Fruit fly (Drosophila melanogaster): ENCODE results near the gene Prosbeta4.
A peak's percentile ranks its signal among the peaks of the same experiment; 100 is the strongest.

The Prosbeta4 gene

dm6 chr2L:16689800-16690618 lies 41.9 kb downstream of the Prosbeta4 start (continued):
- peak; percentile 57 for TF ChIP-seq CG11504 (tag; optimal IDR thresholded peaks at IDR 0.05)
- peak; percentile 39 for TF ChIP-seq CHES-1-like (GFP tag; optimal IDR thresholded peaks at IDR 0.05)
- peak in 1 of 2 experiments; percentile 27 for TF ChIP-seq dpn (GFP tag; optimal IDR thresholded peaks at IDR 0.05)
- TF ChIP-seq CG17186 (GFP tag; optimal IDR thresholded peaks at IDR 0.05), result no peak
- peak; percentile 70 for TF ChIP-seq Med (GFP tag)
- peak; percentile 13 for TF ChIP-seq CG8924 (tag; optimal IDR thresholded peaks at IDR 0.05)
- peak; percentile 20 for TF ChIP-seq CG15269 (tag; optimal IDR thresholded peaks at IDR 0.05)
- TF ChIP-seq Sox102F (GFP tag; optimal IDR thresholded peaks at IDR 0.05), result peak; percentile 30
- no peak for TF ChIP-seq CG6272 (GFP tag; IDR thresholded peaks at IDR 0.05)
- peak; percentile 37 for TF ChIP-seq cg (GFP tag; optimal IDR thresholded peaks at IDR 0.05)
- peak in 1 of 2 experiments; percentile 62 for TF ChIP-seq eve (GFP tag; optimal IDR thresholded peaks at IDR 0.05)
- 0 out of 2 replicates have a peak, but pooled peaks have one; percentile 11 for TF ChIP-seq CG13287 (GFP tag; IDR thresholded peaks at IDR 0.05; ENCODE audit: partially characterized antibody)
- 0 out of 3 replicates have a peak, but pooled peaks have one; percentile 15 for TF ChIP-seq Dbx (GFP tag; IDR thresholded peaks at IDR 0.05)
- peak; percentile 25 for TF ChIP-seq tx (GFP tag; optimal IDR thresholded peaks at IDR 0.05)
- TF ChIP-seq CG11696 (GFP tag; IDR thresholded peaks at IDR 0.05), result peak; percentile 89
- peak; percentile 68 for TF ChIP-seq CG2120 (GFP tag; optimal IDR thresholded peaks at IDR 0.05)
- TF ChIP-seq disco-r (GFP tag; optimal IDR thresholded peaks at IDR 0.05), result peak; percentile 5
- no peak for TF ChIP-seq CG12769 (tag; optimal IDR thresholded peaks at IDR 0.05)
- TF ChIP-seq ken (GFP tag; IDR thresholded peaks at IDR 0.05), result 0 out of 3 replicates have a peak, but pooled peaks have one; percentile 25
- TF ChIP-seq maf-S (GFP tag; optimal IDR thresholded peaks at IDR 0.05), result peak; percentile 9
- TF ChIP-seq HmgD (GFP tag; optimal IDR thresholded peaks at IDR 0.05), result no peak
- TF ChIP-seq Xrp1 (GFP tag; IDR thresholded peaks at IDR 0.05), result no peak
- TF ChIP-seq Hmr (GFP tag; optimal IDR thresholded peaks at IDR 0.05), result peak; percentile 64
- peak; percentile 90 for TF ChIP-seq sens (GFP tag)
- TF ChIP-seq Deaf1 (tag; optimal IDR thresholded peaks at IDR 0.05), result peak; percentile 93
- no peak for TF ChIP-seq CG15601 (tag; optimal IDR thresholded peaks at IDR 0.05)
- TF ChIP-seq CG17385 (GFP tag; optimal IDR thresholded peaks at IDR 0.05), result peak; percentile 34
- peak; percentile 19 for TF ChIP-seq CG1832 (GFP tag; optimal IDR thresholded peaks at IDR 0.05)
- 0 out of 3 replicates have a peak, but pooled peaks have one; percentile 12 for TF ChIP-seq CG11695 (GFP tag; IDR thresholded peaks at IDR 0.05)
- peak; percentile 13 for TF ChIP-seq CG17568 (GFP tag; optimal IDR thresholded peaks at IDR 0.05)
- TF ChIP-seq unpg (GFP tag; optimal IDR thresholded peaks at IDR 0.05), result peak; percentile 8
- TF ChIP-seq nom (GFP tag; optimal IDR thresholded peaks at IDR 0.05), result peak; percentile 30
- peak; percentile 41 for TF ChIP-seq grau (tag; optimal IDR thresholded peaks at IDR 0.05)
- TF ChIP-seq pho (GFP tag; optimal IDR thresholded peaks at IDR 0.05), result peak; percentile 46
- TF ChIP-seq CG7786 (GFP tag; optimal IDR thresholded peaks at IDR 0.05), result peak; percentile 19
- peak; percentile 99 for TF ChIP-seq scrt (GFP tag; optimal IDR thresholded peaks at IDR 0.05)
- TF ChIP-seq psq (GFP tag; optimal IDR thresholded peaks at IDR 0.05), result peak; percentile 86
- peak; percentile 35 for TF ChIP-seq CG10147 (GFP tag; optimal IDR thresholded peaks at IDR 0.05)
- peak; percentile 84 for TF ChIP-seq ewg (GFP tag; optimal IDR thresholded peaks at IDR 0.05)
- TF ChIP-seq jigr1 (GFP tag; IDR thresholded peaks at IDR 0.05), result no peak
- TF ChIP-seq CG10209 (GFP tag; optimal IDR thresholded peaks at IDR 0.05), result peak; percentile 10
- TF ChIP-seq az2 (GFP tag; optimal IDR thresholded peaks at IDR 0.05), result peak; percentile 30
- TF ChIP-seq lilli (GFP tag; optimal IDR thresholded peaks at IDR 0.05), result peak; percentile 53
- peak; percentile 27 for TF ChIP-seq lab (GFP tag; optimal IDR thresholded peaks at IDR 0.05)
- TF ChIP-seq PHDP (tag; optimal IDR thresholded peaks at IDR 0.05), result peak; percentile 29
- peak; percentile 64 for TF ChIP-seq CG7556 (GFP tag; optimal IDR thresholded peaks at IDR 0.05)
- TF ChIP-seq CG9215 (GFP tag; IDR thresholded peaks at IDR 0.05), result no peak
- peak; percentile 44; the same call in 1 of the 2 replicates for TF ChIP-seq Ptx1 (GFP tag; IDR thresholded peaks at IDR 0.05)

Data from whole organism, embryonic.